Worm (Caenorhabditis elegans) whole organism, L1 larva: ENCODE results near the gene C30H6.8.

Source experiments
- Y116A8C.19 ChIP-seq: sonication (generic microtip); optimal IDR thresholded peaks from 2 replicates; lab custom pipeline; 2016; ENCODE audit warnings: missing compliant biosample characterization, missing genetic modification characterization, borderline replicate concordance
- ceh-82 ChIP-seq, 3 experiments: fragments of 150-350 bp in 1 of 3; sonication (generic microtip) in 2 of 3; optimal IDR thresholded peaks; 2 replicates each; lab custom pipeline; 2014 to 2017; ENCODE audit warnings: missing biosample characterization in 3 of 3, missing genetic modification characterization in 3 of 3
- fkh-10 ChIP-seq: sonication (generic microtip); optimal IDR thresholded peaks from 2 replicates; lab custom pipeline; 2017; ENCODE audit warnings: missing biosample characterization, missing genetic modification reagents, missing genetic modification characterization
- fos-1 ChIP-seq: fragments of 150-350 bp; optimal IDR thresholded peaks from 2 replicates; lab custom pipeline; 2014; ENCODE audit warnings: missing biosample characterization, missing genetic modification characterization
- lin-13 ChIP-seq: fragments of 150-350 bp; optimal IDR thresholded peaks from 2 replicates; lab custom pipeline; 2014; ENCODE audit warnings: missing biosample characterization, missing genetic modification reagents, missing genetic modification characterization
- mab-9 ChIP-seq: fragments of 200-800 bp; sonication (Bioruptor generic); IDR thresholded peaks from 2 replicates; pipeline ENCODE4 v1.3.6; 2022; ENCODE audit warnings: missing genetic modification reagents, missing genetic modification characterization, missing compliant biosample characterization
- mep-1 ChIP-seq: fragments of 150-350 bp; optimal IDR thresholded peaks from 2 replicates; lab custom pipeline; 2014; ENCODE audit warnings: missing biosample characterization, missing genetic modification characterization
- nhr-12 ChIP-seq: sonication (generic microtip); optimal IDR thresholded peaks from 2 replicates; lab custom pipeline; 2017; ENCODE audit warnings: missing biosample characterization, missing genetic modification characterization
- skn-1 ChIP-seq: fragments of 150-350 bp; optimal IDR thresholded peaks from 2 replicates; lab custom pipeline; 2014; ENCODE audit warnings: missing biosample characterization, missing genetic modification characterization
- snpc-4 ChIP-seq: fragments of 150-350 bp; optimal IDR thresholded peaks from 2 replicates; lab custom pipeline; 2014; ENCODE audit warnings: missing biosample characterization, missing genetic modification characterization
- tlp-1 ChIP-seq: fragments of 150-350 bp; optimal IDR thresholded peaks from 2 replicates; lab custom pipeline; 2014; ENCODE audit warnings: missing biosample characterization, missing genetic modification characterization
- unc-130 ChIP-seq: fragments of 150-350 bp; optimal IDR thresholded peaks from 2 replicates; lab custom pipeline; 2017; ENCODE audit warnings: missing biosample characterization, missing genetic modification characterization, inconsistent platforms
- unc-86 ChIP-seq: sonication (generic microtip); optimal IDR thresholded peaks from 2 replicates; lab custom pipeline; 2016; ENCODE audit warnings: missing genetic modification characterization, missing compliant biosample characterization
- ztf-4 ChIP-seq: fragments of 150-350 bp; optimal IDR thresholded peaks from 2 replicates; lab custom pipeline; 2014; ENCODE audit warnings: missing biosample characterization, missing genetic modification characterization

ce11 chrIV:17427423-17427822 is 45.3 kb downstream of the C30H6.8 start, which contains the start of gene C06A12.3:
- TF ChIP-seq unc-130 (no peak), fos-1 (no peak), snpc-4 (no peak), mab-9 (GFP tag; lab: Robert Waterston, UW) (no peak), mep-1 (tag; lab: Kevin White, UChicago) (no peak), ztf-4 (tag; lab: Kevin White, UChicago) (no peak), tlp-1 (tag; lab: Kevin White, UChicago) (no peak), unc-86 (tag; lab: Kevin White, UChicago) (no peak), nhr-12 (tag; lab: Kevin White, UChicago) (no peak), ceh-82 (tag; optimal IDR thresholded peaks at IDR 0.05; lab: Kevin White, UChicago) (no peak), lin-13 (GFP tag; lab: Kevin White, UChicago) (no peak), skn-1 (tag; lab: Kevin White, UChicago) (no peak), Y116A8C.19 (tag; lab: Kevin White, UChicago) (no peak), fkh-10 (GFP tag; lab: Kevin White, UChicago) (no peak)
